Fruit fly (Drosophila melanogaster): ENCODE results near the gene Ddr.

Ddr gene

dm6 chr2L:6339010-6339897, 86.3 kb downstream of the Ddr start (continued):
- TF ChIP-seq mam (GFP tag; optimal IDR thresholded peaks at IDR 0.05) = peak; percentile 57
- TF ChIP-seq CG2120 (GFP tag; optimal IDR thresholded peaks at IDR 0.05) = peak; percentile 71
- peak; percentile 42 for TF ChIP-seq dmrt11E (tag; optimal IDR thresholded peaks at IDR 0.05)
- TF ChIP-seq exex (tag; optimal IDR thresholded peaks at IDR 0.05) = no peak
- TF ChIP-seq Dek (tag; optimal IDR thresholded peaks at IDR 0.05) = peak; percentile 55
- peak; percentile 49 for TF ChIP-seq Atf3 (GFP tag; optimal IDR thresholded peaks at IDR 0.05)
- no peak for TF ChIP-seq CG1602 (GFP tag; optimal IDR thresholded peaks at IDR 0.05)
- TF ChIP-seq CG11560 (tag; IDR thresholded peaks at IDR 0.05) = no peak
- no peak for TF ChIP-seq Nf-YA (GFP tag; IDR thresholded peaks at IDR 0.05)
- TF ChIP-seq dmrt99B (tag; optimal IDR thresholded peaks at IDR 0.05) = peak; percentile 42
- peak; percentile 43 for TF ChIP-seq Mes4 (GFP tag; optimal IDR thresholded peaks at IDR 0.05)
- peak; percentile 43 for TF ChIP-seq org-1 (GFP tag; optimal IDR thresholded peaks at IDR 0.05)
- no peak for TF ChIP-seq bigmax (GFP tag; optimal IDR thresholded peaks at IDR 0.05)
- TF ChIP-seq CrebB (tag; optimal IDR thresholded peaks at IDR 0.05) = no peak
- peak; percentile 56 for TF ChIP-seq CG30403 (GFP tag; optimal IDR thresholded peaks at IDR 0.05)
- no peak for TF ChIP-seq Max (GFP tag; optimal IDR thresholded peaks at IDR 0.05)
- no peak for TF ChIP-seq CG9876 (GFP tag; optimal IDR thresholded peaks at IDR 0.05)
- no peak for TF ChIP-seq Doc3 (GFP tag; IDR thresholded peaks at IDR 0.05; ENCODE audit: partially characterized antibody)
- TF ChIP-seq nerfin-1 (tag; optimal IDR thresholded peaks at IDR 0.05) = no peak
- TF ChIP-seq Kr (GFP tag; optimal IDR thresholded peaks at IDR 0.05) = no peak
- no peak for TF ChIP-seq NFAT (GFP tag; IDR thresholded peaks at IDR 0.05)
- no peak for TF ChIP-seq BEAF-32 (GFP tag; optimal IDR thresholded peaks at IDR 0.05)
- TF ChIP-seq slp2 (GFP tag; optimal IDR thresholded peaks at IDR 0.05) = peak; percentile 10
- no peak for TF ChIP-seq Ets97D (GFP tag; optimal IDR thresholded peaks at IDR 0.05)
- peak; percentile 7 for TF ChIP-seq crol (GFP tag; IDR thresholded peaks at IDR 0.05)
- no peak for TF ChIP-seq pb (GFP tag; optimal IDR thresholded peaks at IDR 0.05)
- TF ChIP-seq yki (optimal IDR thresholded peaks at IDR 0.05) = no peak
- TF ChIP-seq NfI (GFP tag; optimal IDR thresholded peaks at IDR 0.05) = peak; percentile 14
- TF ChIP-seq tll (GFP tag; optimal IDR thresholded peaks at IDR 0.05) = peak in 1 of 2 experiments; percentile 14
- peak; percentile 55 to 66 for TF ChIP-seq Trl (optimal IDR thresholded peaks at IDR 0.05)
- TF ChIP-seq Trl (GFP tag; optimal IDR thresholded peaks at IDR 0.05) = peak; percentile 38
- no peak for TF ChIP-seq Dref (GFP tag; IDR thresholded peaks at IDR 0.05)
- TF ChIP-seq fu2 (GFP tag; optimal IDR thresholded peaks at IDR 0.05) = peak; percentile 23
- no peak for TF ChIP-seq fd3F (GFP tag; optimal IDR thresholded peaks at IDR 0.05)
- no peak for TF ChIP-seq CG3065 (GFP tag; optimal IDR thresholded peaks at IDR 0.05)
- peak; percentile 46 for TF ChIP-seq phol (tag; optimal IDR thresholded peaks at IDR 0.05)
- TF ChIP-seq emc (GFP tag; optimal IDR thresholded peaks at IDR 0.05) = peak; percentile 30
- TF ChIP-seq bsh (GFP tag; optimal IDR thresholded peaks at IDR 0.05) = peak; percentile 36 to 67
- TF ChIP-seq E2f1 (GFP tag; IDR thresholded peaks at IDR 0.05) = no peak; the same call in 1 of the 2 replicates
- no peak for TF ChIP-seq Doc2 (GFP tag; IDR thresholded peaks at IDR 0.05)
- no peak for TF ChIP-seq CG11085 (GFP tag; IDR thresholded peaks at IDR 0.05)
- no peak for TF ChIP-seq trem (tag; optimal IDR thresholded peaks at IDR 0.05)
- TF ChIP-seq CG6175 (GFP tag; IDR thresholded peaks at IDR 0.05) = no peak
- peak; percentile 42; the same call in 1 of the 2 replicates for TF ChIP-seq slbo (GFP tag; IDR thresholded peaks at IDR 0.05)
- peak; percentile 16; the same call in 1 of the 2 replicates for TF ChIP-seq Adf1 (GFP tag; IDR thresholded peaks at IDR 0.05)
- peak; percentile 20 for TF ChIP-seq tap (tag; optimal IDR thresholded peaks at IDR 0.05)
- TF ChIP-seq Rx (GFP tag; IDR thresholded peaks at IDR 0.05) = no peak
- 0 out of 3 replicates have a peak, but pooled peaks have one; percentile 28 for TF ChIP-seq H15 (GFP tag; IDR thresholded peaks at IDR 0.05)
- TF ChIP-seq tio (GFP tag; optimal IDR thresholded peaks at IDR 0.05) = no peak
- TF ChIP-seq GATAe (GFP tag; conservative IDR thresholded peaks at IDR 0.05) = no peak

All from whole organism, embryonic.